Fruit fly (Drosophila melanogaster) whole organism, pupa: Measurements from ENCODE around the gene CG14834.
A peak's percentile ranks its signal among the peaks of the same experiment; 100 is the strongest.

Source experiments
- CG10348 ChIP-seq: fragments of 200-800 bp; sonication (Bioruptor generic); IDR thresholded peaks from 2 replicates; pipeline ENCODE4 v1.3.6; 2022; ENCODE audit warnings: missing biosample characterization, missing genetic modification characterization
- CG12605 ChIP-seq: fragments of 200-800 bp; sonication (Bioruptor generic); IDR thresholded peaks from 2 replicates; pipeline ENCODE4 v1.3.6; 2022; ENCODE audit warnings: missing biosample characterization, missing genetic modification characterization
- CG13204 ChIP-seq: fragments of 200-800 bp; sonication (Bioruptor generic); optimal IDR thresholded peaks from 2 replicates; lab custom pipeline; 2018; ENCODE audit warnings: missing biosample characterization, mild to moderate bottlenecking, missing genetic modification characterization, moderate library complexity
- CG14655 ChIP-seq: fragments of 200-800 bp; sonication (Bioruptor generic); optimal IDR thresholded peaks from 3 replicates; lab custom pipeline; 2017; ENCODE audit warnings: mild to moderate bottlenecking, missing biosample characterization, missing genetic modification reagents, missing genetic modification characterization
- CG15710 ChIP-seq: fragments of 200-800 bp; sonication (Bioruptor generic); optimal IDR thresholded peaks from 2 replicates; lab custom pipeline; 2018; ENCODE audit warnings: missing biosample characterization, mild to moderate bottlenecking, missing genetic modification characterization, moderate library complexity
- CG17806 ChIP-seq: fragments of 200-800 bp; sonication (Bioruptor generic); optimal IDR thresholded peaks from 2 replicates; lab custom pipeline; 2018; ENCODE audit warnings: missing biosample characterization, mild to moderate bottlenecking, missing genetic modification characterization, moderate library complexity
- CG32121 ChIP-seq: fragments of 200-800 bp; sonication (Bioruptor generic); IDR thresholded peaks from 2 replicates; pipeline ENCODE4 v1.3.6; 2022; ENCODE audit warnings: missing biosample characterization, missing genetic modification characterization
- CG34367 ChIP-seq: fragments of 200-800 bp; sonication (Bioruptor generic); optimal IDR thresholded peaks from 2 replicates; lab custom pipeline; 2018; ENCODE audit warnings: missing biosample characterization, mild to moderate bottlenecking, missing genetic modification characterization
- CG4496 ChIP-seq: fragments of 200-800 bp; sonication (Bioruptor generic); IDR thresholded peaks from 3 replicates; pipeline ENCODE4 v1.3.6; 2022; ENCODE audit warnings: missing biosample characterization, missing genetic modification characterization
- CG8159 ChIP-seq: fragments of 200-800 bp; sonication (Bioruptor generic); optimal IDR thresholded peaks from 3 replicates; lab custom pipeline; 2018; ENCODE audit warnings: missing biosample characterization, mild to moderate bottlenecking, missing genetic modification characterization, moderate library complexity
- CG8301 ChIP-seq: fragments of 200-800 bp; sonication (Bioruptor generic); optimal IDR thresholded peaks from 2 replicates; lab custom pipeline; 2018; ENCODE audit warnings: missing biosample characterization, mild to moderate bottlenecking, missing genetic modification characterization
- CG9948 ChIP-seq: fragments of 200-800 bp; sonication (Bioruptor generic); optimal IDR thresholded peaks from 2 replicates; lab custom pipeline; 2018; ENCODE audit warnings: missing biosample characterization, mild to moderate bottlenecking, missing genetic modification characterization, moderate library complexity
- D1 ChIP-seq: fragments of 200-800 bp; sonication (Bioruptor generic); optimal IDR thresholded peaks from 2 replicates; lab custom pipeline; 2018; ENCODE audit warnings: missing biosample characterization, mild to moderate bottlenecking, missing genetic modification characterization, moderate library complexity
- EcR ChIP-seq: fragments of 200-800 bp; sonication (Bioruptor generic); optimal IDR thresholded peaks from 3 replicates; lab custom pipeline; 2019; ENCODE audit warnings: missing biosample characterization, missing genetic modification characterization, mild to moderate bottlenecking, moderate library complexity, missing genetic modification reagents
- Ets98B ChIP-seq: fragments of 200-800 bp; sonication (Bioruptor generic); IDR thresholded peaks from 2 replicates; pipeline ENCODE4 v1.3.6; 2022; ENCODE audit warnings: missing biosample characterization, missing genetic modification characterization
- Pif1A ChIP-seq: fragments of 200-800 bp; sonication (Bioruptor generic); optimal IDR thresholded peaks from 3 replicates; lab custom pipeline; 2016; ENCODE audit warnings: missing biosample characterization, missing genetic modification characterization
- Pif1B ChIP-seq: fragments of 200-800 bp; sonication (Bioruptor generic); optimal IDR thresholded peaks from 3 replicates; lab custom pipeline; 2016; ENCODE audit warnings: missing biosample characterization, missing genetic modification characterization
- Snoo ChIP-seq: fragments of 200-800 bp; sonication (Bioruptor generic); optimal IDR thresholded peaks from 3 replicates; lab custom pipeline; 2017; ENCODE audit warnings: missing biosample characterization, mild to moderate bottlenecking, missing genetic modification characterization, inconsistent platforms
- fd96Ca ChIP-seq: fragments of 200-800 bp; sonication (Bioruptor generic); IDR thresholded peaks from 3 replicates; pipeline ENCODE4 v1.3.6; 2022; ENCODE audit warnings: missing biosample characterization, missing genetic modification characterization
- gl ChIP-seq: fragments of 200-800 bp; sonication (Bioruptor generic); optimal IDR thresholded peaks from 2 replicates; lab custom pipeline; 2018; ENCODE audit warnings: missing biosample characterization, mild to moderate bottlenecking, missing genetic modification characterization
- rn ChIP-seq: fragments of 200-800 bp; sonication (Bioruptor generic); IDR thresholded peaks from 2 replicates; pipeline ENCODE4 v1.3.6; 2022; ENCODE audit warnings: missing biosample characterization, missing genetic modification characterization

Gene CG14834

DNA sequence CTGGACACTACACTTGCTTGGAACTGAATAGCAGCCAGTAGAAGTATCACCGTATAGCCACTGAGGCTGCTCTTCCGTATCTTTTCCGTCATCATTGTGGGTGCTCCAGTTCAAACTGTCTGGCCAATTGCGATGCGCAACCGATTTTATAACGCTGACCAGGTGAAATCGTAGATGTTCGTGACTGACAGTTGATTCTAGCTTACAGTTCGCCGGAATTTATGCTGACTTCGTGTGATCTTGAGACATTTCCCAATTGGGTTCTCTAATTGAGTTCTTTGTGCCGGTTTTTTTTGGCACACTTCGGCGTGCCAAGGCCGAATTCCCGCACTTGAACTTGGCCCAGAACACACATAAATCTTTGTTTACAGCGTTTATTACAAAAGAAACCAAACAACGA, at the start of gene CG14834:
TSS of gene CG14834 (minus strand) at position 173 of the 400 bp plus-strand sequence.
- TF ChIP-seq Pif1A (GFP tag; lab: Kevin White, UChicago) (no peak), Pif1B (GFP tag; lab: Kevin White, UChicago) (no peak), CG13204 (GFP tag; lab: Kevin White, UChicago) (no peak), CG32121 (GFP tag; lab: Robert Waterston, UW) (no peak), Ets98B (GFP tag; lab: Robert Waterston, UW) (no peak), CG17806 (tag; lab: Kevin White, UChicago) (no peak), CG15710 (tag; lab: Kevin White, UChicago) (no peak), CG34367 (tag; lab: Kevin White, UChicago) (no peak), CG12605 (no peak), CG14655 (no peak)
- TF ChIP-seq, all 21 proteins: peak for 0

- TF ChIP-seq fd96Ca (GFP tag; lab: Robert Waterston, UW) (no peak), CG14655 (no peak), CG15710 (tag; lab: Kevin White, UChicago) (no peak)
These were observed 49.1 kb upstream of the CG14834 start, which contains the start of gene CG32379 for dm6 chr3L:7396055-7396454. Gene CG32379, plus strand, starts transcription at chr3L:7396355.

DNA sequence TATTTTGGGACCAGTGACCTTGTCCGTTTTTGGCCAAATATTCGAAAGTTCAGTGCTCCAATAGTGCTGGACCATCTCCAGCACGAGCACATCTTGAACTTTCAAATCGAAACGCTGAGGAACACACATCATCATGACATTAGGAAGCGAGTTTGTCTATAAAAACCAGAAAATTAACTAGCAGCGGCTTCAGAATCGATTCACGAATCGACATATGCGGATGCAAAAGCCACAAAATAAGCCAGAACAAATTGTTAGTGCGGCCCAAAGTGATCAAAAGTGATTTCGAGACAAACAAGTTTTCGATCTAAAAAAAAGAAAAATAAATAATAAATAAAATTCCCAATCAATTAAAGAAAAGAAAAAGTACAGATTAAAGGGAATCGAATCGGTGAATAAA, 43.5 kb upstream of the CG14834 start, which contains the start of gene CG8563:
TSS of gene CG8563 (plus strand) at position 301 of the 400 bp plus-strand sequence.
- TF ChIP-seq Pif1A (GFP tag; lab: Kevin White, UChicago) (no peak), Pif1B (GFP tag; lab: Kevin White, UChicago) (no peak), gl (tag; lab: Kevin White, UChicago) (no peak), CG32121 (GFP tag; lab: Robert Waterston, UW) (no peak), CG14655 (no peak), rn (GFP tag; lab: Robert Waterston, UW) (no peak), EcR (no peak), CG9948 (tag; lab: Kevin White, UChicago) (no peak), CG13204 (GFP tag; lab: Kevin White, UChicago) (no peak)

DNA sequence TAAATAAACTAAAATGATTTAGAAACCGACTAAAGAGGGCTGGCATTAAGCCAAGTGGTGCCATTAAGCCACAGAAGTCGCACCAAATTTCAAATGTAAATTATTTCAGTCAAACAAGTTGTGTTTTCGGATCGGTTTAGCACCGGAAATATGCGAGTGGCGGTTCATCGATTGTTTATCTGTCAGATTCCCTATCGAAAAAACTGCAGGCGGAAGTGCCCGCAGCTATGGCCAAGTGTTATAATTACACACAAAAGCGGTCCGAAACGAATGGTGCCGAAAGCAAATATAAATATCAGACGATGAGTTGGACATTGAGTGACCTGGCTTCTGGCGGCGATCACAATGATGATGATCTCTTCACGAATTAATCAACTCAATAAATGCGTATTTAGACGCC, 43.1 kb upstream of the CG14834 start:
- TF ChIP-seq fd96Ca (GFP tag; lab: Robert Waterston, UW) (no peak), rn (GFP tag; lab: Robert Waterston, UW) (no peak), CG8159 (tag; lab: Kevin White, UChicago) (no peak), Ets98B (GFP tag; lab: Robert Waterston, UW) (no peak), Pif1A (GFP tag; lab: Kevin White, UChicago) (no peak), Snoo (tag; lab: Kevin White, UChicago) (no peak), EcR (no peak), CG9948 (tag; lab: Kevin White, UChicago) (no peak), CG12605 (no peak), Pif1B (GFP tag; lab: Kevin White, UChicago) (no peak), CG13204 (GFP tag; lab: Kevin White, UChicago) (no peak), CG17806 (tag; lab: Kevin White, UChicago) (no peak), CG34367 (tag; lab: Kevin White, UChicago) (no peak)

- TF ChIP-seq CG32121 (GFP tag; lab: Robert Waterston, UW), result no peak
- no peak for TF ChIP-seq CG9948 (tag; lab: Kevin White, UChicago)
- TF ChIP-seq CG15710 (tag; lab: Kevin White, UChicago), result no peak
- TF ChIP-seq fd96Ca (GFP tag; lab: Robert Waterston, UW), result no peak
- TF ChIP-seq CG8301 (tag; lab: Kevin White, UChicago), result no peak
- TF ChIP-seq CG34367 (tag; lab: Kevin White, UChicago), result no peak
- no peak for TF ChIP-seq rn (GFP tag; lab: Robert Waterston, UW)
- no peak for TF ChIP-seq EcR
- no peak for TF ChIP-seq gl (tag; lab: Kevin White, UChicago)
- TF ChIP-seq Pif1B (GFP tag; lab: Kevin White, UChicago), result no peak
- no peak for TF ChIP-seq CG13204 (GFP tag; lab: Kevin White, UChicago)
- no peak for TF ChIP-seq CG17806 (tag; lab: Kevin White, UChicago)
- TF ChIP-seq D1 (tag; lab: Kevin White, UChicago), result no peak
- no peak for TF ChIP-seq CG14655
- no peak for TF ChIP-seq CG4496 (GFP tag; lab: Robert Waterston, UW)
- no peak for TF ChIP-seq Pif1A (GFP tag; lab: Kevin White, UChicago)
- TF ChIP-seq CG12605, result no peak
These were observed 40.9 kb upstream of the CG14834 start, which contains the start of gene CG8564 for dm6 chr3L:7387814-7388213. Gene CG8564, minus strand, starts transcription at chr3L:7387914.

dm6 chr3L:7381359-7381976, 34.5 kb upstream of the CG14834 start, which contains the start of the genes SMSr and smid:
Gene SMSr, minus strand, starts transcription at chr3L:7381474.
Gene smid, plus strand, starts transcription at chr3L:7381614.
- no peak for TF ChIP-seq CG12605
- TF ChIP-seq D1 (tag; lab: Kevin White, UChicago), result no peak
- TF ChIP-seq gl (tag; lab: Kevin White, UChicago), result no peak
- peak; percentile 48 for TF ChIP-seq Snoo (tag; lab: Kevin White, UChicago)
- TF ChIP-seq rn (GFP tag; lab: Robert Waterston, UW), result no peak
- no peak; the same call in 2 of the 3 replicates for TF ChIP-seq fd96Ca (GFP tag; lab: Robert Waterston, UW)
- peak; percentile 63 for TF ChIP-seq CG8159 (tag; lab: Kevin White, UChicago)
- peak; percentile 39 for TF ChIP-seq CG15710 (tag; lab: Kevin White, UChicago)
- TF ChIP-seq CG4496 (GFP tag; lab: Robert Waterston, UW), result 0 out of 3 replicates have a peak, but pooled peaks have one; percentile 39
- no peak for TF ChIP-seq EcR
- no peak for TF ChIP-seq CG13204 (GFP tag; lab: Kevin White, UChicago)
- TF ChIP-seq Ets98B (GFP tag; lab: Robert Waterston, UW), result no peak; the same call in 1 of the 2 replicates
- TF ChIP-seq CG8301 (tag; lab: Kevin White, UChicago), result no peak
- peak; percentile 52 for TF ChIP-seq CG9948 (tag; lab: Kevin White, UChicago)
- TF ChIP-seq CG34367 (tag; lab: Kevin White, UChicago), result peak; percentile 10
- no peak for TF ChIP-seq Pif1B (GFP tag; lab: Kevin White, UChicago)
- TF ChIP-seq Pif1A (GFP tag; lab: Kevin White, UChicago), result peak; percentile 42
- TF ChIP-seq CG32121 (GFP tag; lab: Robert Waterston, UW), result no peak
- TF ChIP-seq CG10348 (GFP tag; lab: Robert Waterston, UW), result no peak
- no peak for TF ChIP-seq CG14655
- peak; percentile 37 for TF ChIP-seq CG17806 (tag; lab: Kevin White, UChicago)
- TF ChIP-seq, all 21 proteins: peak for 8
